Worm (Caenorhabditis elegans) whole organism, L1 larva: ENCODE results near the gene fbf-2.

Source experiments
- C04F5.9 ChIP-seq: sonication (generic microtip); optimal IDR thresholded peaks from 2 replicates; lab custom pipeline; 2016; ENCODE audit warnings: missing genetic modification characterization, missing compliant biosample characterization
- C16A3.4 ChIP-seq: fragments of 150-350 bp; optimal IDR thresholded peaks from 2 replicates; lab custom pipeline; 2014; ENCODE audit warnings: missing biosample characterization, missing genetic modification characterization
- Y116A8C.19 ChIP-seq: sonication (generic microtip); optimal IDR thresholded peaks from 2 replicates; lab custom pipeline; 2016; ENCODE audit warnings: missing compliant biosample characterization, missing genetic modification characterization, borderline replicate concordance
- aha-1 ChIP-seq: fragments of 150-350 bp; optimal IDR thresholded peaks from 2 replicates; lab custom pipeline; 2014; ENCODE audit warnings: missing biosample characterization, missing genetic modification characterization
- alr-1 ChIP-seq: fragments of 200-800 bp; sonication (Bioruptor generic); optimal IDR thresholded peaks from 2 replicates; lab custom pipeline; 2018; ENCODE audit warnings: borderline replicate concordance, mild to moderate bottlenecking, missing genetic modification characterization, missing compliant biosample characterization
- aly-2 ChIP-seq: fragments of 150-350 bp; optimal IDR thresholded peaks from 2 replicates; lab custom pipeline; 2014; ENCODE audit warnings: missing biosample characterization, missing genetic modification characterization
- ama-1 ChIP-seq: fragments of 150-350 bp; optimal IDR thresholded peaks from 2 replicates; lab custom pipeline; 2014
- blmp-1 ChIP-seq: fragments of 150-350 bp; optimal IDR thresholded peaks from 2 replicates; lab custom pipeline; 2014; ENCODE audit warnings: missing biosample characterization, missing genetic modification characterization
- ceh-8 ChIP-seq: fragments of 200-800 bp; sonication (Bioruptor generic); optimal IDR thresholded peaks from 2 replicates; lab custom pipeline; 2018; ENCODE audit warnings: mild to moderate bottlenecking, missing genetic modification characterization, moderate library complexity, missing compliant biosample characterization
- ceh-82 ChIP-seq, 3 experiments: fragments of 150-350 bp in 1 of 3; sonication (generic microtip) in 2 of 3; optimal IDR thresholded peaks; 2 replicates each; lab custom pipeline; 2014 to 2017; ENCODE audit warnings: missing biosample characterization in 3 of 3, missing genetic modification characterization in 3 of 3
- ces-1 ChIP-seq: fragments of 150-350 bp; optimal IDR thresholded peaks from 2 replicates; lab custom pipeline; 2014; ENCODE audit warnings: missing biosample characterization, missing genetic modification reagents, missing genetic modification characterization
- dpl-1 ChIP-seq, 3 experiments: fragments of 150-350 bp in 2 of 3; sonication (generic microtip) in 1 of 3; optimal IDR thresholded peaks; 2 replicates each; lab custom pipeline; 2014 to 2017; ENCODE audit warnings: missing biosample characterization in 3 of 3, missing genetic modification characterization in 3 of 3, missing genetic modification reagents in 3 of 3
- dsc-1 ChIP-seq: sonication (generic microtip); optimal IDR thresholded peaks from 2 replicates; lab custom pipeline; 2016; ENCODE audit warnings: mild to moderate bottlenecking, missing genetic modification characterization, missing compliant biosample characterization
- efl-1 ChIP-seq, 4 experiments: fragments of 150-350 bp; optimal IDR thresholded peaks in 3 of 4; peaks in 1 of 4; 1 replicate in 1 of 4; 2 replicates in 3 of 4; lab custom pipeline; 2014; ENCODE audit warnings: missing biosample characterization in 2 of 4, missing genetic modification characterization in 2 of 4, missing genetic modification reagents in 2 of 4
- efl-3 ChIP-seq: fragments of 200-800 bp; sonication (Bioruptor generic); optimal IDR thresholded peaks from 2 replicates; lab custom pipeline; 2018; ENCODE audit warnings: mild to moderate bottlenecking, missing genetic modification characterization, missing compliant biosample characterization
- egl-13 ChIP-seq: sonication (generic microtip); optimal IDR thresholded peaks from 2 replicates; lab custom pipeline; 2016; ENCODE audit warnings: missing genotype, missing genetic modification reagents, missing genetic modification characterization, missing compliant biosample characterization
- elt-2 ChIP-seq: sonication (generic microtip); optimal IDR thresholded peaks from 2 replicates; lab custom pipeline; 2016; ENCODE audit warnings: missing genetic modification characterization, mild to moderate bottlenecking, inconsistent platforms, missing compliant biosample characterization, missing genetic modification reagents
- elt-3 ChIP-seq, 6 experiments: fragments of 150-350 bp in 1 of 6; sonication (generic microtip); optimal IDR thresholded peaks; 2 replicates each; lab custom pipeline; 2017 to 2018; ENCODE audit warnings: missing biosample characterization in 6 of 6, missing genetic modification characterization in 6 of 6, inconsistent platforms in 1 of 6
- fkh-10 ChIP-seq: sonication (generic microtip); optimal IDR thresholded peaks from 2 replicates; lab custom pipeline; 2017; ENCODE audit warnings: missing biosample characterization, missing genetic modification reagents, missing genetic modification characterization
- fos-1 ChIP-seq: fragments of 150-350 bp; optimal IDR thresholded peaks from 2 replicates; lab custom pipeline; 2014; ENCODE audit warnings: missing biosample characterization, missing genetic modification characterization
- hlh-17 ChIP-seq: fragments of 200-800 bp; sonication (Bioruptor generic); optimal IDR thresholded peaks from 2 replicates; lab custom pipeline; 2018; ENCODE audit warnings: missing genetic modification characterization, mild to moderate bottlenecking, missing compliant biosample characterization, moderate library complexity, borderline replicate concordance
- hlh-4 ChIP-seq: sonication (generic microtip); optimal IDR thresholded peaks from 2 replicates; lab custom pipeline; 2016; ENCODE audit warnings: mild to moderate bottlenecking, missing genetic modification characterization, missing compliant biosample characterization
- irx-1 ChIP-seq: sonication (generic microtip); optimal IDR thresholded peaks from 2 replicates; lab custom pipeline; 2016; ENCODE audit warnings: missing genetic modification characterization, missing compliant biosample characterization
- jun-1 ChIP-seq: fragments of 150-350 bp; optimal IDR thresholded peaks from 2 replicates; lab custom pipeline; 2014; ENCODE audit warnings: missing biosample characterization, missing genetic modification reagents, missing genetic modification characterization
- lin-13 ChIP-seq: fragments of 150-350 bp; optimal IDR thresholded peaks from 2 replicates; lab custom pipeline; 2014; ENCODE audit warnings: missing biosample characterization, missing genetic modification reagents, missing genetic modification characterization
- lin-14 ChIP-seq: fragments of 200-800 bp; sonication (Bioruptor generic); optimal IDR thresholded peaks from 2 replicates; lab custom pipeline; 2018; ENCODE audit warnings: mild to moderate bottlenecking, missing genetic modification characterization, moderate library complexity, missing compliant biosample characterization
- lin-15B ChIP-seq: fragments of 150-350 bp; sonication (generic microtip); optimal IDR thresholded peaks from 3 replicates; lab custom pipeline; 2014; ENCODE audit warnings: missing biosample characterization, missing genetic modification characterization
- lin-35 ChIP-seq, 2 experiments: fragments of 150-350 bp; optimal IDR thresholded peaks; 2 replicates each; lab custom pipeline; 2014; ENCODE audit warnings: missing biosample characterization in 2 of 2, missing genetic modification characterization in 2 of 2, missing genetic modification reagents in 2 of 2
- lsy-2 ChIP-seq, 2 experiments: fragments of 150-350 bp; optimal IDR thresholded peaks; 2 replicates each; lab custom pipeline; 2014; ENCODE audit warnings: missing biosample characterization in 2 of 2, missing genetic modification characterization in 2 of 2
- mdl-1 ChIP-seq, 2 experiments: fragments of 150-350 bp; optimal IDR thresholded peaks; 2 replicates each; lab custom pipeline; 2014 to 2017; ENCODE audit warnings: missing biosample characterization in 2 of 2, missing genetic modification characterization in 2 of 2, inconsistent platforms in 1 of 2
- mep-1 ChIP-seq: fragments of 150-350 bp; optimal IDR thresholded peaks from 2 replicates; lab custom pipeline; 2014; ENCODE audit warnings: missing biosample characterization, missing genetic modification characterization
- nhr-11 ChIP-seq: fragments of 150-350 bp; optimal IDR thresholded peaks from 2 replicates; lab custom pipeline; 2014; ENCODE audit warnings: missing biosample characterization, missing genetic modification characterization
- nhr-20 ChIP-seq: sonication (generic microtip); optimal IDR thresholded peaks from 2 replicates; lab custom pipeline; 2016; ENCODE audit warnings: mild to moderate bottlenecking, missing genetic modification characterization, missing compliant biosample characterization
- nhr-237 ChIP-seq: fragments of 150-350 bp; optimal IDR thresholded peaks from 2 replicates; lab custom pipeline; 2014; ENCODE audit warnings: missing biosample characterization, missing genetic modification characterization
- nhr-47 ChIP-seq: sonication (generic microtip); optimal IDR thresholded peaks from 2 replicates; lab custom pipeline; 2016; ENCODE audit warnings: mild to moderate bottlenecking, missing genetic modification characterization, moderate library complexity, missing compliant biosample characterization
- nhr-71 ChIP-seq: sonication (generic microtip); optimal IDR thresholded peaks from 2 replicates; lab custom pipeline; 2016; ENCODE audit warnings: mild to moderate bottlenecking, missing genetic modification characterization, moderate library complexity, missing compliant biosample characterization
- nhr-85 ChIP-seq: sonication (generic microtip); peaks from one replicate; lab custom pipeline; 2016; ENCODE audit warnings: missing genetic modification characterization, inconsistent platforms, missing compliant biosample characterization
- pag-3 ChIP-seq: sonication (generic microtip); optimal IDR thresholded peaks from 2 replicates; lab custom pipeline; 2017; ENCODE audit warnings: missing genetic modification characterization, mild to moderate bottlenecking, missing compliant biosample characterization, antibody characterized with exemption, borderline replicate concordance; ENCODE audit not compliant: insufficient read depth
- pqm-1 ChIP-seq: sonication (generic microtip); optimal IDR thresholded peaks from 3 replicates; lab custom pipeline; 2017; ENCODE audit warnings: missing biosample characterization, missing genetic modification characterization
- rnt-1 ChIP-seq: sonication (generic microtip); optimal IDR thresholded peaks from 2 replicates; lab custom pipeline; 2016; ENCODE audit warnings: mild to moderate bottlenecking, missing genetic modification characterization, moderate library complexity, missing compliant biosample characterization
- skn-1 ChIP-seq: fragments of 150-350 bp; optimal IDR thresholded peaks from 2 replicates; lab custom pipeline; 2014; ENCODE audit warnings: missing biosample characterization, missing genetic modification characterization
- snpc-4 ChIP-seq: fragments of 150-350 bp; optimal IDR thresholded peaks from 2 replicates; lab custom pipeline; 2014; ENCODE audit warnings: missing biosample characterization, missing genetic modification characterization
- snu-23 ChIP-seq: sonication (generic microtip); optimal IDR thresholded peaks from 2 replicates; lab custom pipeline; 2016; ENCODE audit warnings: missing genetic modification characterization, missing compliant biosample characterization
- sptf-1 ChIP-seq: fragments of 150-350 bp; optimal IDR thresholded peaks from 2 replicates; lab custom pipeline; 2014; ENCODE audit warnings: missing biosample characterization, missing genetic modification characterization
- sup-37 ChIP-seq: fragments of 200-800 bp; sonication (Bioruptor generic); optimal IDR thresholded peaks from 2 replicates; lab custom pipeline; 2018; ENCODE audit warnings: mild to moderate bottlenecking, missing genetic modification characterization, missing compliant biosample characterization
- tlp-1 ChIP-seq: fragments of 150-350 bp; optimal IDR thresholded peaks from 2 replicates; lab custom pipeline; 2014; ENCODE audit warnings: missing biosample characterization, missing genetic modification characterization
- unc-62 ChIP-seq: fragments of 150-350 bp; optimal IDR thresholded peaks from 2 replicates; lab custom pipeline; 2014; ENCODE audit warnings: missing biosample characterization, missing genetic modification reagents, missing genetic modification characterization
- unc-86 ChIP-seq: sonication (generic microtip); optimal IDR thresholded peaks from 2 replicates; lab custom pipeline; 2016; ENCODE audit warnings: missing genetic modification characterization, missing compliant biosample characterization
- zag-1 ChIP-seq: fragments of 150-350 bp; optimal IDR thresholded peaks from 2 replicates; lab custom pipeline; 2014; ENCODE audit warnings: missing biosample characterization, missing genetic modification characterization
- ztf-11 ChIP-seq, 2 experiments: sonication (generic microtip); optimal IDR thresholded peaks; 2 replicates each; lab custom pipeline; 2016 to 2017; ENCODE audit warnings: missing genetic modification characterization in 2 of 2, missing biosample characterization in 1 of 2, missing compliant biosample characterization in 1 of 2
- ztf-4 ChIP-seq: fragments of 150-350 bp; optimal IDR thresholded peaks from 2 replicates; lab custom pipeline; 2014; ENCODE audit warnings: missing biosample characterization, missing genetic modification characterization

Gene fbf-2

DNA sequence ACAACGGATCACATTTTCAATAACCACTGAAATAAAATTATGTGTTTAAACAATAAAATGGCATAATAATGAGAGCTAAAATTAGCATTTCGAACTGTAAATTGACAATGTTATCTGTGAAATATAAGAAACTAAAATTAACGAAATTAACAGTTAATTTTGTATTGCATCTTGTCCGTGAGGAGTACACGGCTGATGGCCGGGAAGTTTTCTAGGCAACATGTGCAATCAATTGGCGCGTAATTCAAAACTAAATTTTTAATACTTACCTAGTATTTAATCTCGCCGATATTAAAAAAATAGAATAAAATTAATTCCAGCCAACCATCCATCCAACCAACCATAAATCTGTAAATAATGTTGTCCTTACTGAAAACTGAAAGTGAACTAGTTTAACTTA lies 29.8 kb downstream of the fbf-2 start (continued):
- peak; percentile 76 for TF ChIP-seq ztf-4 (tag; lab: Kevin White, UChicago)
- no peak for TF ChIP-seq nhr-237 (tag; lab: Kevin White, UChicago)
- no peak for TF ChIP-seq pag-3 (tag; lab: Kevin White, UChicago)
- peak; percentile 82 for TF ChIP-seq elt-2 (tag; lab: Kevin White, UChicago)
- TF ChIP-seq unc-86 (tag; lab: Kevin White, UChicago), result peak; percentile 79
- TF ChIP-seq irx-1, result peak; percentile 96
- TF ChIP-seq C04F5.9 (tag; lab: Kevin White, UChicago), result peak; percentile 94
- TF ChIP-seq efl-3 (GFP tag; lab: Kevin White, UChicago), result peak; percentile 73
- TF ChIP-seq alr-1 (tag; lab: Kevin White, UChicago), result no peak
- TF ChIP-seq ama-1 (lab: Kevin White, UChicago), result no peak
- TF ChIP-seq lin-14 (GFP tag; lab: Kevin White, UChicago), result peak; percentile 82
- TF ChIP-seq fkh-10 (GFP tag; lab: Kevin White, UChicago), result no peak
- TF ChIP-seq rnt-1 (tag; lab: Kevin White, UChicago), result peak; percentile 99
- peak; percentile 63 for TF ChIP-seq lin-15B (tag; lab: Kevin White, UChicago)
- TF ChIP-seq ceh-82 (tag; optimal IDR thresholded peaks at IDR 0.05; lab: Kevin White, UChicago), result peak; percentile 61 to 76 (median 71)
- TF ChIP-seq snu-23 (GFP tag; lab: Kevin White, UChicago), result peak; percentile 93
- peak; percentile 62 for TF ChIP-seq snpc-4 (tag; lab: Kevin White, UChicago)
- TF ChIP-seq elt-3 (tag; optimal IDR thresholded peaks at IDR 0.05; lab: Kevin White, UChicago), result peak in 2 of 6 experiments; percentile 75 to 80
- TF ChIP-seq mep-1 (tag; lab: Kevin White, UChicago), result peak; percentile 86
- TF ChIP-seq dsc-1 (tag; lab: Kevin White, UChicago), result peak; percentile 97
- TF ChIP-seq lin-35 (GFP tag; optimal IDR thresholded peaks at IDR 0.05; lab: Kevin White, UChicago), result peak; percentile 98
- no peak for TF ChIP-seq sup-37 (GFP tag; lab: Kevin White, UChicago)
- TF ChIP-seq efl-1 (optimal IDR thresholded peaks at IDR 0.05; lab: Kevin White, UChicago), result peak; percentile 98 to 99
- peak; percentile 97 to 100 for TF ChIP-seq efl-1 (GFP tag; optimal IDR thresholded peaks at IDR 0.05 in 1 of 2; lab: Kevin White, UChicago)
- TF ChIP-seq C16A3.4 (tag; lab: Kevin White, UChicago), result peak; percentile 58
- no peak for TF ChIP-seq zag-1 (tag; lab: Kevin White, UChicago)
- no peak for TF ChIP-seq sptf-1
- peak in 1 of 2 experiments; percentile 98 for TF ChIP-seq ztf-11 (tag; optimal IDR thresholded peaks at IDR 0.05; lab: Kevin White, UChicago)
- TF ChIP-seq ces-1, result no peak
- peak; percentile 95 for TF ChIP-seq nhr-71 (tag; lab: Kevin White, UChicago)
- peak; percentile 49 for TF ChIP-seq nhr-11 (tag; lab: Kevin White, UChicago)
- peak; percentile 95 for TF ChIP-seq Y116A8C.19
- TF ChIP-seq unc-62 (GFP tag; lab: Kevin White, UChicago), result no peak
- peak; percentile 71 for TF ChIP-seq skn-1 (tag; lab: Kevin White, UChicago)
- TF ChIP-seq nhr-20 (tag; lab: Kevin White, UChicago), result peak; percentile 94
- peak; percentile 84 for TF ChIP-seq ceh-8 (GFP tag; lab: Kevin White, UChicago)
- TF ChIP-seq hlh-17, result peak; percentile 53
- TF ChIP-seq nhr-85, result peak; percentile 95
- peak in 1 of 2 experiments; percentile 62 for TF ChIP-seq mdl-1 (tag; optimal IDR thresholded peaks at IDR 0.05; lab: Kevin White, UChicago)
- peak; percentile 95 to 98 (median 97) for TF ChIP-seq dpl-1 (GFP tag; optimal IDR thresholded peaks at IDR 0.05; lab: Kevin White, UChicago)
- no peak for TF ChIP-seq tlp-1 (tag; lab: Kevin White, UChicago)
- peak; percentile 84 to 91 for TF ChIP-seq lsy-2 (tag; optimal IDR thresholded peaks at IDR 0.05; lab: Kevin White, UChicago)
- peak; percentile 81 for TF ChIP-seq hlh-4 (tag; lab: Kevin White, UChicago)
- no peak for TF ChIP-seq aha-1 (tag; lab: Kevin White, UChicago)
- TF ChIP-seq aly-2 (tag; lab: Kevin White, UChicago), result peak; percentile 59
- no peak for TF ChIP-seq pqm-1
- peak; percentile 1 for TF ChIP-seq fos-1
- peak; percentile 56 for TF ChIP-seq blmp-1 (tag; lab: Kevin White, UChicago)
- peak; percentile 94 for TF ChIP-seq nhr-47 (tag; lab: Kevin White, UChicago)
- TF ChIP-seq lin-13 (GFP tag; lab: Kevin White, UChicago), result peak; percentile 68
- TF ChIP-seq egl-13 (tag; lab: Kevin White, UChicago), result peak; percentile 97
- TF ChIP-seq jun-1 (tag; lab: Kevin White, UChicago), result peak; percentile 58
- TF ChIP-seq, all 84 proteins: peak for 60
